Fruit fly (Drosophila melanogaster) S2 (cell line): ENCODE measurements around the gene CG31639.

Experiments used
- CG8478 ChIP-seq: fragments of >200 bp; optimal IDR thresholded peaks from 2 replicates; lab custom pipeline; 2018
- CTCF ChIP-seq, 2 experiments: fragments of >200 bp; optimal IDR thresholded peaks; 2 replicates each; lab custom pipeline; 2018

dm6 chr2L:6172996-6173395 lies 18.1 kb upstream of the CG31639 start:
- TF ChIP-seq CG8478 (lab: Kevin White, UChicago), result no peak
- TF ChIP-seq CTCF (optimal IDR thresholded peaks at IDR 0.05; lab: Kevin White, UChicago), result peak; percentile 76 to 79
